Worm (Caenorhabditis elegans) whole organism, early embryonic: ENCODE measurements around the gene famk-1.

Experiments
- B0310.2 ChIP-seq: sonication (generic microtip); optimal IDR thresholded peaks from 2 replicates; lab custom pipeline; 2016; ENCODE audit warnings: mild to moderate bottlenecking, missing genetic modification characterization, missing compliant biosample characterization
- F13C5.2 ChIP-seq: sonication (generic microtip); optimal IDR thresholded peaks from 2 replicates; lab custom pipeline; 2017; ENCODE audit warnings: mild to moderate bottlenecking, missing genetic modification characterization, inconsistent platforms, missing compliant biosample characterization
- aly-1 ChIP-seq: sonication (generic microtip); optimal IDR thresholded peaks from 2 replicates; lab custom pipeline; 2016; ENCODE audit warnings: missing genetic modification characterization, missing compliant biosample characterization
- ama-1 ChIP-seq: fragments of 150-350 bp; optimal IDR thresholded peaks from 2 replicates; lab custom pipeline; 2014
- ceh-13 ChIP-seq: fragments of 200-800 bp; sonication (Bioruptor generic); optimal IDR thresholded peaks from 2 replicates; lab custom pipeline; 2018; ENCODE audit warnings: mild to moderate bottlenecking, missing genetic modification characterization, missing compliant biosample characterization
- ceh-36 ChIP-seq: sonication (generic microtip); optimal IDR thresholded peaks from 2 replicates; lab custom pipeline; 2016; ENCODE audit warnings: missing genetic modification characterization, inconsistent platforms, missing compliant biosample characterization
- ets-7 ChIP-seq: sonication (generic microtip); optimal IDR thresholded peaks from 2 replicates; lab custom pipeline; 2016; ENCODE audit warnings: missing genotype, missing genetic modification characterization, missing compliant biosample characterization
- flt-1 ChIP-seq: fragments of 200-800 bp; sonication (Bioruptor generic); IDR thresholded peaks from 2 replicates; pipeline ENCODE4 v1.3.6; 2022; ENCODE audit warnings: missing genetic modification characterization, missing compliant biosample characterization
- hmbx-1 ChIP-seq: sonication (generic microtip); optimal IDR thresholded peaks from 2 replicates; lab custom pipeline; 2016; ENCODE audit warnings: mild to moderate bottlenecking, missing genetic modification characterization, missing compliant biosample characterization
- hnd-1 ChIP-seq: sonication (generic microtip); optimal IDR thresholded peaks from 2 replicates; lab custom pipeline; 2016; ENCODE audit warnings: missing genetic modification characterization, missing compliant biosample characterization
- pes-1 ChIP-seq: fragments of 200-800 bp; sonication (Bioruptor generic); IDR thresholded peaks from 2 replicates; pipeline ENCODE4 v1.3.6; 2022; ENCODE audit warnings: missing genetic modification reagents, missing genetic modification characterization, missing compliant biosample characterization
- sea-1 ChIP-seq: fragments of 200-800 bp; sonication (Bioruptor generic); conservative IDR thresholded peaks from 2 replicates; pipeline ENCODE4 v1.3.6; 2022; ENCODE audit warnings: missing genetic modification characterization, missing compliant biosample characterization
- tbx-11 ChIP-seq: fragments of 200-800 bp; sonication (Bioruptor generic); IDR thresholded peaks from 2 replicates; pipeline ENCODE4 v1.3.6; 2022; ENCODE audit warnings: missing genetic modification characterization, missing compliant biosample characterization
- tbx-37 ChIP-seq: fragments of 200-800 bp; sonication (Bioruptor generic); conservative IDR thresholded peaks from 2 replicates; pipeline ENCODE4 v1.3.6; 2022; ENCODE audit warnings: missing genetic modification reagents, missing genetic modification characterization, missing compliant biosample characterization

- TF ChIP-seq hnd-1 (no peak), ceh-36 (no peak), pes-1 (GFP tag; lab: Robert Waterston, UW) (no peak), flt-1 (no peak), sea-1 (GFP tag; lab: Robert Waterston, UW) (no peak), B0310.2 (tag; lab: Kevin White, UChicago) (no peak), hmbx-1 (no peak), ceh-13 (no peak), tbx-37 (GFP tag; lab: Robert Waterston, UW) (no peak), ama-1 (lab: Kevin White, UChicago) (no peak), F13C5.2 (tag; lab: Kevin White, UChicago) (no peak), aly-1 (no peak), tbx-11 (GFP tag; lab: Robert Waterston, UW) (no peak), ets-7 (tag; lab: Kevin White, UChicago) (no peak)
Observed at ce11 chrX:15164108-15164507, 49.0 kb downstream of the famk-1 start, which contains the start of gene T10B10.9.
